Fruit fly (Drosophila melanogaster) whole organism, wandering third instar larva: Measurements from ENCODE around the gene Glut4EF.

ENCODE experiments used
- Abd-B ChIP-seq: fragments of >200 bp; optimal IDR thresholded peaks from 2 replicates; lab custom pipeline; 2017; ENCODE audit warnings: missing biosample characterization, missing genetic modification characterization
- CG32264 ChIP-seq: fragments of 200-800 bp; sonication (Bioruptor generic); optimal IDR thresholded peaks from 2 replicates; lab custom pipeline; 2016; ENCODE audit warnings: missing biosample characterization, missing genetic modification characterization
- CG9705 ChIP-seq: fragments of 200-800 bp; sonication (Bioruptor generic); optimal IDR thresholded peaks from 2 replicates; lab custom pipeline; 2018; ENCODE audit warnings: missing biosample characterization, mild to moderate bottlenecking, missing genetic modification characterization
- CrebA ChIP-seq: fragments of 200-800 bp; sonication (Bioruptor generic); optimal IDR thresholded peaks from 2 replicates; lab custom pipeline; 2016; ENCODE audit warnings: missing biosample characterization, mild to moderate bottlenecking, missing genetic modification characterization, borderline replicate concordance
- Dif ChIP-seq: fragments of 200-275, 200-300 bp; sonication (Bioruptor generic); optimal IDR thresholded peaks from 2 replicates; lab custom pipeline; 2018; ENCODE audit warnings: missing biosample characterization, missing genetic modification characterization; ENCODE audit not compliant: partially characterized antibody
- GATAd ChIP-seq: sonication (Bioruptor generic); optimal IDR thresholded peaks from 2 replicates; lab custom pipeline; 2016; ENCODE audit warnings: missing biosample characterization, missing genetic modification characterization
- HLH106 ChIP-seq: fragments of 200-800 bp; optimal IDR thresholded peaks from 3 replicates; lab custom pipeline; 2019; ENCODE audit warnings: missing biosample characterization, mild to moderate bottlenecking, missing genetic modification characterization, moderate library complexity
- Hnf4 ChIP-seq: fragments of 200-800 bp; sonication (Bioruptor generic); optimal IDR thresholded peaks from 2 replicates; lab custom pipeline; 2016; ENCODE audit warnings: missing biosample characterization, mild to moderate bottlenecking, missing genetic modification characterization
- Hr78 ChIP-seq: fragments of >200 bp; optimal IDR thresholded peaks from 2 replicates; lab custom pipeline; 2017; ENCODE audit warnings: missing biosample characterization, missing genetic modification characterization
- Hr83 ChIP-seq: fragments of 200-300 bp; sonication (Bioruptor generic); optimal IDR thresholded peaks from 2 replicates; lab custom pipeline; 2016; ENCODE audit warnings: missing biosample characterization, mild to moderate bottlenecking, missing genetic modification characterization, moderate library complexity; ENCODE audit not compliant: poor library complexity, severe bottlenecking
- N ChIP-seq: fragments of >200 bp; optimal IDR thresholded peaks from 2 replicates; lab custom pipeline; 2018; ENCODE audit warnings: missing biosample characterization, missing external identifiers, missing genetic modification characterization
- OdsH ChIP-seq: fragments of 200-800 bp; sonication (Bioruptor generic); optimal IDR thresholded peaks from 2 replicates; lab custom pipeline; 2016; ENCODE audit warnings: missing biosample characterization, mild to moderate bottlenecking, missing genetic modification characterization
- Sp1 ChIP-seq: fragments of 200-800 bp; sonication (Bioruptor generic); optimal IDR thresholded peaks from 3 replicates; lab custom pipeline; 2019; ENCODE audit warnings: missing biosample characterization, mild to moderate bottlenecking, missing genetic modification characterization, moderate library complexity
- Vsx2 ChIP-seq: fragments of 200-300, 225-300 bp; sonication (Bioruptor generic); optimal IDR thresholded peaks from 2 replicates; lab custom pipeline; 2018; ENCODE audit warnings: missing biosample characterization, missing genetic modification characterization; ENCODE audit not compliant: partially characterized antibody
- br ChIP-seq: fragments of 200-800 bp; sonication (Bioruptor generic); optimal IDR thresholded peaks from 2 replicates; lab custom pipeline; 2016; ENCODE audit warnings: missing biosample characterization, missing genetic modification characterization
- brk ChIP-seq: fragments of 200-800 bp; sonication (Bioruptor generic); optimal IDR thresholded peaks from 2 replicates; lab custom pipeline; 2016; ENCODE audit warnings: missing biosample characterization, mild to moderate bottlenecking, missing genetic modification characterization
- dl ChIP-seq, 2 experiments: fragments of 175-275, 200-275 bp in 1 of 2; fragments of 200-275 bp in 1 of 2; sonication (Bioruptor generic); optimal IDR thresholded peaks; lab custom pipeline; 2018; ENCODE audit warnings: mild to moderate bottlenecking in 2 of 2, missing biosample characterization in 2 of 2, missing genetic modification characterization in 2 of 2, moderate library complexity in 2 of 2; ENCODE audit not compliant: partially characterized antibody in 2 of 2, insufficient read depth in 1 of 2
- dmrt93B ChIP-seq: fragments of 200-800 bp; sonication (Bioruptor generic); optimal IDR thresholded peaks from 2 replicates; lab custom pipeline; 2018; ENCODE audit warnings: missing biosample characterization, mild to moderate bottlenecking, missing genetic modification characterization
- dsf ChIP-seq: sonication (Bioruptor generic); optimal IDR thresholded peaks from 2 replicates; lab custom pipeline; 2016; ENCODE audit warnings: missing biosample characterization, missing genetic modification characterization, borderline replicate concordance
- foxo ChIP-seq, 2 experiments: fragments of 200-800 bp; sonication (Bioruptor generic); optimal IDR thresholded peaks; 2 replicates in 1 of 2; 3 replicates in 1 of 2; lab custom pipeline; 2016 to 2017; ENCODE audit warnings: missing biosample characterization in 2 of 2, missing genetic modification characterization in 2 of 2
- fru ChIP-seq: fragments of 200-800 bp; sonication (Bioruptor generic); optimal IDR thresholded peaks from 3 replicates; lab custom pipeline; 2016; ENCODE audit warnings: missing biosample characterization, mild to moderate bottlenecking, missing genetic modification characterization
- h ChIP-seq: fragments of 200-800 bp; sonication (Bioruptor generic); optimal IDR thresholded peaks from 3 replicates; lab custom pipeline; 2016; ENCODE audit warnings: missing biosample characterization, mild to moderate bottlenecking, missing genetic modification characterization
- lola ChIP-seq: fragments of >200 bp; optimal IDR thresholded peaks from 2 replicates; lab custom pipeline; 2017; ENCODE audit warnings: missing biosample characterization, missing genetic modification characterization
- pan ChIP-seq: fragments of >200 bp; optimal IDR thresholded peaks from 2 replicates; lab custom pipeline; 2017
- psq ChIP-seq: fragments of 200-800 bp; sonication (Bioruptor generic); optimal IDR thresholded peaks from 3 replicates; lab custom pipeline; 2017; ENCODE audit warnings: missing biosample characterization, mild to moderate bottlenecking, missing genetic modification characterization, moderate library complexity
- rgr ChIP-seq: fragments of 200-800 bp; sonication (Bioruptor generic); optimal IDR thresholded peaks from 3 replicates; lab custom pipeline; 2016; ENCODE audit warnings: missing biosample characterization, mild to moderate bottlenecking, missing genetic modification characterization
- sage ChIP-seq: fragments of 200-800 bp; sonication (Bioruptor generic); optimal IDR thresholded peaks from 2 replicates; lab custom pipeline; 2016; ENCODE audit warnings: missing biosample characterization, mild to moderate bottlenecking, missing genetic modification characterization
- sv ChIP-seq: fragments of 200-800 bp; sonication (Bioruptor generic); optimal IDR thresholded peaks from 3 replicates; lab custom pipeline; 2016; ENCODE audit warnings: missing biosample characterization, missing genetic modification characterization
- woc ChIP-seq: sonication (Bioruptor generic); optimal IDR thresholded peaks from 2 replicates; lab custom pipeline; 2016; ENCODE audit warnings: missing biosample characterization, mild to moderate bottlenecking, missing genetic modification characterization

Gene Glut4EF

DNA sequence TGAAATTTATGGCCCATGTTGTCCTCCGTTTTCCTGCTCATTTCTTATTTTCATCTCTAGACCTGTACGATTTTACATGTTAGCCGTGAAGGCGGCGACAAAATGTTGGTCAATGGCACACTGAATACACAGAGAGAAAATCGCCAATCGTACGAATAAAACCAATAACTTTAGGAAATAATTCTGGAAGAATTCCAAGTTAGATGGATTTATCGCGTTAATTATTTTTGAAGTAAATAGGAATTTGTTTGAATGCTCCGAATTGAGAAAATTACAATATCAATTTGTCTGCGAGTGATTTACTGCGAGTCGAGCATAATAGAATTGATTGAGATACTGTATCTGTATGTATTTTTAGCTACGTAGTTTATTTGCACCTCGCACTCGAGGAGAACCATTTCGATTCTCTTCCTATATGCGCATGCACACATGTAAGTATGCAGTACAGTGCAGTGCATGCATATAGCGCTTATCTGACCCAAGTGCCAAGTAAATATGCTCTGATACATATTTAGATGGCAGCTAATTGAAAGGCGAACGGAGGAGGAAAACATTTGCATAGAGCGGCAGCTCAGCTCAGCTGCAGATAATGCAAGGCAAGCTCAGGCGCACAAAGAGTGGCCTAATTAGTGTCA lies 14.3 kb downstream of the Glut4EF start:
- TF ChIP-seq fru (GFP tag; lab: Kevin White, UChicago), result no peak
- no peak for TF ChIP-seq GATAd
- no peak for TF ChIP-seq Hr78 (GFP tag; lab: Kevin White, UChicago)
- no peak for TF ChIP-seq sage
- no peak for TF ChIP-seq foxo (GFP tag; optimal IDR thresholded peaks at IDR 0.05; lab: Kevin White, UChicago)
- no peak for TF ChIP-seq OdsH (GFP tag; lab: Kevin White, UChicago)
- TF ChIP-seq Vsx2 (GFP tag; lab: Kevin White, UChicago), result no peak
- TF ChIP-seq sv, result no peak
- no peak for TF ChIP-seq N (GFP tag; lab: Kevin White, UChicago)
- TF ChIP-seq CrebA, result no peak
- TF ChIP-seq, all 38 proteins: peak for 0

DNA sequence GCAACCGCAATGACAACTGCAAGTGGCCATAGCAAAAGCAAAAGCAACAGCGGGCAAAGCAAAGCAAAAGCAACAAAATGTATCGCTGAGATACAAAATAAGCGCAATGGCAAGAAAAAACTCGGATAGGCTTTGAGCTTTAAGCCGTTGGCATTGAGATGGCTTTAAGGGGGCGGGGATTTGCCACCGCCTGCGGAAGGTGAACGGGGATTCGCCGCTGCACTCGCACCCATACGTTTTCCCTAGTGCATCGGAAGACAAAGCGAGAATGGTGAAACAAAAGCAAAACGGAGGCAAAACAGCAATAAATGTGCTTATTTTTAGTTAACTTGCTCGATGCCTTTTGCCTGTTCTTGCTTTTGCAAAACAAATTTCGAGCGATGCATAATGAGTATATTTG lies 15.3 kb downstream of the Glut4EF start:
- TF ChIP-seq woc (GFP tag; lab: Kevin White, UChicago), result no peak
- TF ChIP-seq Hnf4, result no peak
- TF ChIP-seq psq (GFP tag; lab: Kevin White, UChicago), result peak; percentile 9
- no peak for TF ChIP-seq Hr83
- no peak for TF ChIP-seq CG9705 (GFP tag; lab: Kevin White, UChicago)

DNA sequence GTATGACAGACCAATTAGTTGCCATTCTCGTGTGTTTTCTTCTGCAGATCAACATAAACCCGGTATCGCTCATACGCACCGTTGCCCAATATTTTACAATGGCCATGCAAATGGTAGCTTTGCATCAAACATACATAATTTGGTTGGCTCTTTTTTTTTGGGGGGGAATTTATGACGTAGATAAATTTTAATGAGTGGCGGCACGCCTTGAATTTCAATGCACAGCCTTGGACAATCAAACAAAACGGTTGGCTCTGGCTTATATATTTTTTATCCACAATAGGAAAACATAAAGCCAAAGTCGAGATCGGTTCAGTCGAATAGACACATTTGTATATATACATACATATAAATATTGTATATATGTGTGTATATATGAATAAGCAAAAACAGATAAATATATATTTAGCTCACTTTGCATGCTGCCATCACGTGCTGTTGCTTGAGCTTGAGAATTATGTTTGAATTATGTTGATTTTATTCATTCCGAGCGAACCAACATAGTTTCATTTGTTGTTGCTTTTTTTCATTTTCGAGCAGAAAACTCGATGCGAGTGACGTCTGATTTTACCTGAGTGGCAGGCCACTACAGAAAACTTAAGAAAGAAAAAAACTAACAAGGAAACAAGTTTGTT lies 16.4 kb downstream of the Glut4EF start:
- no peak for TF ChIP-seq OdsH (GFP tag; lab: Kevin White, UChicago)
- TF ChIP-seq lola (GFP tag; lab: Kevin White, UChicago), result no peak

DNA sequence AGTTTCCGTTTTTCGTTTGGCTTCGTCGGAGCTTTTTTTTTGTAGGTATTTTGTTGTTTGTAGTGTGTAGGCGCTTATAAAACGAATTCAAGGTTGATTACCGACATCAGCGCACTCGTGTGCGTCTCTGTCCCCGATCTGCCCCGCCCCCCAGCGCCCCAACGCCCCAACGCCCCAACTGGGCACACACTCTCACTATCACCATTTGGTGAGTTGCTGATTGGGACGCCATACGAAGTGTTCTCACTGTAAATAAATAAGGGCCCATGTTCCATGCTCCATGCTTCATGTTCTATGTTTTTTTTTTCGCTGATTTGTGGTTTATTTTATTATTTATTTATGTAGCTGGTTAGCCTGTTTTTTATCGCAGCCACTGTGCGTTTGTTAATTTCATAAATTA lies 17.0 kb downstream of the Glut4EF start:
- TF ChIP-seq foxo (GFP tag; optimal IDR thresholded peaks at IDR 0.05; lab: Kevin White, UChicago) (no peak), dl (GFP tag; optimal IDR thresholded peaks at IDR 0.05; lab: Kevin White, UChicago; ENCODE audit: insufficient read depth in 1 of 2, partially characterized antibody in 2 of 2) (no peak), fru (GFP tag; lab: Kevin White, UChicago) (no peak), Dif (GFP tag; lab: Kevin White, UChicago) (no peak), lola (GFP tag; lab: Kevin White, UChicago) (no peak), HLH106 (tag; lab: Kevin White, UChicago) (no peak), Hr83 (no peak), psq (GFP tag; lab: Kevin White, UChicago) (no peak), Sp1 (GFP tag; lab: Kevin White, UChicago) (no peak), GATAd (no peak), sv (no peak), dmrt93B (GFP tag; lab: Kevin White, UChicago) (no peak), h (GFP tag; lab: Kevin White, UChicago) (no peak), Hnf4 (no peak)

DNA sequence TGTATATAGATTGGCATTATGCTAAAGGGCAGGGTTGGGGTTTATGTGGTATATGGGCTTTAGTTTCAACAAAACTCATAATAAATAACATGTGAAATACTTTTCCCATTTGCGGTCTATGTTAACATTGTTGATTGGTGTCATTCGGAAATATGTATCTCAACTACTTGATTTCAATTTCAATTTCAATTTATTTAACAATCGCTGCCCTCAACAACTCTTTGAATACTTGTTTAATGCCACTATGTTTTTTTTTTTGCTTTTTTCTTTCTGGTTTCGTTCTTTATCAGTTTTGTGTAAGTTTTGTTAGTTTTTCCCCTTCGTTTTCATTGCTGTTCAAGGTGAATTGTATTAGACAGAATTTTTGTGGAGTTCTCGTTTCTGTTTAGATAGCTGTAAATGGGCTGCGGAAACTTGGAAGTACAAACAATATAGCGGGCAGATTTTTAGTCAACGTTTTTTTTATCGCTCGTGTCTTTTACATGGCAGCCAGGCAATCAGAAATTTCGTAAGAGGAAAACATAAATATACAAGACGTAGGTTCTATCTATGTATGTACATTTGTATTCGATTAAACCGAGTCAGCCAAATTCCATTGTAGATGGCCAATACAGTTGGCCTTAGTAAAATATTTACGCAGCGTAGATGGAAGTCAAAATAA lies 17.6 kb downstream of the Glut4EF start:
- no peak for TF ChIP-seq GATAd

DNA sequence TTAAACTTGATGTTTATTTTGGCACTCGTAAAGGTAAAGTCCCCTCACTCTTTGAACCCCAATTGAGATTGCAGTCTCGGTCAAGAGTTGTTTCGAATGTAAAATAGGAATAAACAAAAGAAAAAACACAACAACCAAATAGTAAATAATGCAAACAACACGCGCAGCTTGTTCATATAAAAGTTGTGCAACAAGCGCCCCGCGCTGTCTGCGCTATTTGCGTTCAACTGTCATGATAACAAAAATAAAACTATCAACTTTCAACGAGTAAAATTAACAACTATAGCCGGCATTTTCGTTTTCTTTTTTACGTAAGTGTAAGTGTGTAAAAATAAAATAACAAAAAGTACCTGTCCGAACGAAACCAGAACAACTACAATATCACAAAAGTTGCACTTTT lies 18.2 kb downstream of the Glut4EF start:
- TF ChIP-seq br (no peak), Vsx2 (GFP tag; lab: Kevin White, UChicago) (no peak), Abd-B (GFP tag; lab: Kevin White, UChicago) (no peak), h (GFP tag; lab: Kevin White, UChicago) (no peak), rgr (GFP tag; lab: Kevin White, UChicago) (no peak), dsf (no peak), CG32264 (no peak), brk (GFP tag; lab: Kevin White, UChicago) (no peak), pan (lab: Kevin White, UChicago) (no peak), CrebA (no peak)
